Fruit fly (Drosophila melanogaster): ENCODE data around the gene HDAC4.

HDAC4 gene

dm6 chrX:13319376-13319883 is 34.0 kb upstream of the HDAC4 start (continued):
- TF ChIP-seq GATAd (GFP tag; optimal IDR thresholded peaks at IDR 0.05), result no peak
- TF ChIP-seq CG9705 (GFP tag; optimal IDR thresholded peaks at IDR 0.05), result peak; percentile 60
- TF ChIP-seq OdsH (GFP tag; optimal IDR thresholded peaks at IDR 0.05), result peak; percentile 41
- peak; percentile 15 for TF ChIP-seq ey (GFP tag; optimal IDR thresholded peaks at IDR 0.05)
- TF ChIP-seq sage (GFP tag; optimal IDR thresholded peaks at IDR 0.05), result peak; percentile 28
- TF ChIP-seq h (GFP tag; optimal IDR thresholded peaks at IDR 0.05), result peak; percentile 49
- peak in 1 of 2 experiments; percentile 57 for TF ChIP-seq foxo (GFP tag; optimal IDR thresholded peaks at IDR 0.05)
- TF ChIP-seq pan (optimal IDR thresholded peaks at IDR 0.05), result no peak
- no peak for TF ChIP-seq sv (GFP tag; optimal IDR thresholded peaks at IDR 0.05)

dm6 chrX:13315463-13315817 is 30.0 kb upstream of the HDAC4 start:
- no peak for TF ChIP-seq usp (GFP tag; optimal IDR thresholded peaks at IDR 0.05)
- no peak for TF ChIP-seq jim (GFP tag; optimal IDR thresholded peaks at IDR 0.05)
- no peak for TF ChIP-seq tai (GFP tag; optimal IDR thresholded peaks at IDR 0.05)
- TF ChIP-seq Dif (GFP tag; optimal IDR thresholded peaks at IDR 0.05; ENCODE audit: partially characterized antibody), result no peak
- no peak for TF ChIP-seq GATAd (GFP tag; optimal IDR thresholded peaks at IDR 0.05)
- no peak for TF ChIP-seq CrebA (GFP tag; optimal IDR thresholded peaks at IDR 0.05; ENCODE audit: borderline replicate concordance)
- TF ChIP-seq ey (GFP tag; optimal IDR thresholded peaks at IDR 0.05), result no peak
- TF ChIP-seq fru (GFP tag; optimal IDR thresholded peaks at IDR 0.05), result no peak
- TF ChIP-seq Sp1 (GFP tag; optimal IDR thresholded peaks at IDR 0.05), result no peak
- TF ChIP-seq Vsx2 (GFP tag; optimal IDR thresholded peaks at IDR 0.05; ENCODE audit: partially characterized antibody), result no peak
- TF ChIP-seq CG9705 (GFP tag; optimal IDR thresholded peaks at IDR 0.05), result no peak
- TF ChIP-seq woc (GFP tag; optimal IDR thresholded peaks at IDR 0.05), result no peak

dm6 chrX:13314789-13315462 is 29.5 kb upstream of the HDAC4 start:
- TF ChIP-seq Dfd (GFP tag; optimal IDR thresholded peaks at IDR 0.05) (peak; percentile 25), Dif (GFP tag; optimal IDR thresholded peaks at IDR 0.05; ENCODE audit: partially characterized antibody) (no peak)

- TF ChIP-seq CG9705 (GFP tag; optimal IDR thresholded peaks at IDR 0.05) (no peak), pan (optimal IDR thresholded peaks at IDR 0.05) (no peak), usp (GFP tag; optimal IDR thresholded peaks at IDR 0.05) (no peak), Hnf4 (GFP tag; optimal IDR thresholded peaks at IDR 0.05) (no peak), Abd-B (GFP tag; optimal IDR thresholded peaks at IDR 0.05) (no peak), tai (GFP tag; optimal IDR thresholded peaks at IDR 0.05) (no peak), dl (GFP tag; optimal IDR thresholded peaks at IDR 0.05; ENCODE audit: insufficient read depth in 1 of 2, partially characterized antibody in 2 of 2) (no peak), Dfd (GFP tag; optimal IDR thresholded peaks at IDR 0.05) (no peak), jim (GFP tag; optimal IDR thresholded peaks at IDR 0.05) (no peak), fru (GFP tag; optimal IDR thresholded peaks at IDR 0.05) (no peak), OdsH (GFP tag; optimal IDR thresholded peaks at IDR 0.05) (no peak), sage (GFP tag; optimal IDR thresholded peaks at IDR 0.05) (no peak)
Measured at dm6 chrX:13314323-13314722, 28.9 kb upstream of the HDAC4 start.

- TF ChIP-seq Sp1 (GFP tag; optimal IDR thresholded peaks at IDR 0.05), result no peak
- no peak for TF ChIP-seq usp (GFP tag; optimal IDR thresholded peaks at IDR 0.05)
- TF ChIP-seq h (GFP tag; optimal IDR thresholded peaks at IDR 0.05), result no peak
- no peak for TF ChIP-seq Dif (GFP tag; optimal IDR thresholded peaks at IDR 0.05; ENCODE audit: partially characterized antibody)
- no peak for TF ChIP-seq dsf (GFP tag; optimal IDR thresholded peaks at IDR 0.05; ENCODE audit: borderline replicate concordance)
- no peak for TF ChIP-seq lola (GFP tag; optimal IDR thresholded peaks at IDR 0.05)
- no peak for TF ChIP-seq dl (GFP tag; optimal IDR thresholded peaks at IDR 0.05; ENCODE audit: insufficient read depth in 1 of 2, partially characterized antibody in 2 of 2)
- TF ChIP-seq Hr83 (GFP tag; optimal IDR thresholded peaks at IDR 0.05; ENCODE audit: poor library complexity, severe bottlenecking), result no peak
- no peak for TF ChIP-seq rgr (GFP tag; optimal IDR thresholded peaks at IDR 0.05)
- no peak for TF ChIP-seq sv (GFP tag; optimal IDR thresholded peaks at IDR 0.05)
- no peak for TF ChIP-seq Dfd (GFP tag; optimal IDR thresholded peaks at IDR 0.05)
- no peak for TF ChIP-seq psq (GFP tag; optimal IDR thresholded peaks at IDR 0.05)
- TF ChIP-seq Abd-B (GFP tag; optimal IDR thresholded peaks at IDR 0.05), result no peak
- TF ChIP-seq GATAd (GFP tag; optimal IDR thresholded peaks at IDR 0.05), result no peak
- TF ChIP-seq Vsx2 (GFP tag; optimal IDR thresholded peaks at IDR 0.05; ENCODE audit: partially characterized antibody), result no peak
- TF ChIP-seq br (GFP tag; optimal IDR thresholded peaks at IDR 0.05), result no peak
Measured at dm6 chrX:13313133-13313532, 27.7 kb upstream of the HDAC4 start.
